Worm (Caenorhabditis elegans): ENCODE data around the gene ttr-25.

ce11 chrV:18575084-18575483 is 18.6 kb downstream of the ttr-25 start:
- TF ChIP-seq fkh-10 (GFP tag; optimal IDR thresholded peaks at IDR 0.05) (no peak), nhr-25 (tag; optimal IDR thresholded peaks at IDR 0.05; ENCODE audit: borderline replicate concordance, insufficient read depth) (no peak)

Data from whole organism, L4 larva.